Worm (Caenorhabditis elegans): ENCODE data around the gene T10B5.4.

DNA sequence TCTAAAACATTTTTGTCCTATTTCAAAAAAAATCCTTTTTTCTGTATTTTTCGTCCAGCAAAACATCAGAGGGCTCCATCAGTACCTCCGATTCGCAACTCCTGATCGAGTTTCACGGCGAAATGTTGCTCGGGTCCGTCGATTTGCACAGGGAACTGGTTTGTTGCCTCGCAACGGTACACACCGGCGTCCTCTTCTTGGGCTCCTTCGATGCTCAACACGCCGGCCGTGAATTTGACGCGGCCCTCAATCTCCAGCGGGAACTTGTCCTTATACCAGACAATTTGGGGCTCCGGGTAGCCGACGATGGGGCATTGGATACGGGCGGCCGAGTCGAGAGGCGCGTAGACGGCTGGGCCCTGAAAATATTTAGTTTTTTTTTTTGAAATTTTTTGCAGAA, 6.4 kb upstream of the T10B5.4 start:
- TF ChIP-seq mec-3 (tag; optimal IDR thresholded peaks at IDR 0.05; ENCODE audit: borderline replicate concordance) (no peak), pha-4 (tag; optimal IDR thresholded peaks at IDR 0.05) (no peak), ceh-6 (GFP tag; optimal IDR thresholded peaks at IDR 0.05) (no peak), pros-1 (tag; optimal IDR thresholded peaks at IDR 0.05) (no peak), unc-55 (GFP tag; optimal IDR thresholded peaks at IDR 0.05) (no peak), ceh-9 (tag; optimal IDR thresholded peaks at IDR 0.05) (no peak), tbx-2 (tag; optimal IDR thresholded peaks at IDR 0.05) (no peak), ets-4 (tag; optimal IDR thresholded peaks at IDR 0.05) (no peak), ttx-3 (tag; optimal IDR thresholded peaks at IDR 0.05) (no peak), hlh-30 (tag; optimal IDR thresholded peaks at IDR 0.05; ENCODE audit: insufficient read depth) (no peak), nhr-11 (tag; optimal IDR thresholded peaks at IDR 0.05) (no peak), ahr-1 (tag; optimal IDR thresholded peaks at IDR 0.05) (no peak)

All from whole organism, late embryonic.